Fruit fly (Drosophila melanogaster) whole organism, pupa: Measurements from ENCODE around the gene CG11970.

Source experiments
- CG15710 ChIP-seq: fragments of 200-800 bp; sonication (Bioruptor generic); optimal IDR thresholded peaks from 2 replicates; lab custom pipeline; 2018; ENCODE audit warnings: missing biosample characterization, mild to moderate bottlenecking, missing genetic modification characterization, moderate library complexity
- CG17806 ChIP-seq: fragments of 200-800 bp; sonication (Bioruptor generic); optimal IDR thresholded peaks from 2 replicates; lab custom pipeline; 2018; ENCODE audit warnings: missing biosample characterization, mild to moderate bottlenecking, missing genetic modification characterization, moderate library complexity
- CG32121 ChIP-seq: fragments of 200-800 bp; sonication (Bioruptor generic); IDR thresholded peaks from 2 replicates; pipeline ENCODE4 v1.3.6; 2022; ENCODE audit warnings: missing biosample characterization, missing genetic modification characterization
- CG34367 ChIP-seq: fragments of 200-800 bp; sonication (Bioruptor generic); optimal IDR thresholded peaks from 2 replicates; lab custom pipeline; 2018; ENCODE audit warnings: missing biosample characterization, mild to moderate bottlenecking, missing genetic modification characterization
- EcR ChIP-seq: fragments of 200-800 bp; sonication (Bioruptor generic); optimal IDR thresholded peaks from 3 replicates; lab custom pipeline; 2019; ENCODE audit warnings: missing biosample characterization, missing genetic modification characterization, mild to moderate bottlenecking, moderate library complexity, missing genetic modification reagents
- Ets98B ChIP-seq: fragments of 200-800 bp; sonication (Bioruptor generic); IDR thresholded peaks from 2 replicates; pipeline ENCODE4 v1.3.6; 2022; ENCODE audit warnings: missing biosample characterization, missing genetic modification characterization
- Pif1A ChIP-seq: fragments of 200-800 bp; sonication (Bioruptor generic); optimal IDR thresholded peaks from 3 replicates; lab custom pipeline; 2016; ENCODE audit warnings: missing biosample characterization, missing genetic modification characterization
- Snoo ChIP-seq: fragments of 200-800 bp; sonication (Bioruptor generic); optimal IDR thresholded peaks from 3 replicates; lab custom pipeline; 2017; ENCODE audit warnings: missing biosample characterization, mild to moderate bottlenecking, missing genetic modification characterization, inconsistent platforms
- fd96Ca ChIP-seq: fragments of 200-800 bp; sonication (Bioruptor generic); IDR thresholded peaks from 3 replicates; pipeline ENCODE4 v1.3.6; 2022; ENCODE audit warnings: missing biosample characterization, missing genetic modification characterization
- gl ChIP-seq: fragments of 200-800 bp; sonication (Bioruptor generic); optimal IDR thresholded peaks from 2 replicates; lab custom pipeline; 2018; ENCODE audit warnings: missing biosample characterization, mild to moderate bottlenecking, missing genetic modification characterization
- rn ChIP-seq: fragments of 200-800 bp; sonication (Bioruptor generic); IDR thresholded peaks from 2 replicates; pipeline ENCODE4 v1.3.6; 2022; ENCODE audit warnings: missing biosample characterization, missing genetic modification characterization

DNA sequence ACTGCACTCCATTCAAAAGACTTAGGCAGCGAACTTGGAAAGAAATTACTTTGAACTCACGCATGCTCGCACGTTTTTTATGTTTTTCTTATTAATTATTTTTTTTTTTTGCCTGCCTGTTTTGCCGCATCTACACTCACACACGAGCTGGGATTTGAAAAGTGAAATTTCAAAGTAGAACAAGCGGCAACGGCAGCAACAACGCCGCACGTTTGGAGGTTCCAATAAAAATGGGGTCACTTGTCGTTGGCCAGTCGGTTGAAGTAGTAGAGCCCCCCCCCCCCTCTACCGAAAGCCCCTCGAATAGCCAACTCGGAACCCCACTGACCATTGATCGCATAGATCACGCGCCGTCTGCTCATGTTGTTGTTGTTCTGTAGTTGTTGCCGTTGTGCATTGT, 38.1 kb upstream of the CG11970 start:
- TF ChIP-seq Ets98B (GFP tag; lab: Robert Waterston, UW) (no peak), EcR (GFP tag; lab: Kevin White, UChicago) (no peak), gl (tag; lab: Kevin White, UChicago) (no peak), CG34367 (tag; lab: Kevin White, UChicago) (no peak), CG32121 (no peak), Snoo (no peak), CG17806 (no peak), Pif1A (GFP tag; lab: Kevin White, UChicago) (no peak), CG15710 (tag; lab: Kevin White, UChicago) (no peak), rn (GFP tag; lab: Robert Waterston, UW) (no peak), fd96Ca (GFP tag; lab: Robert Waterston, UW) (no peak)
